Comparison of ENCODE assay signal across 6 worm cellular contexts in genomic region chrIII:10621208-10621607, ce11.
TF ChIP-seq lines count a peak whose summit lies in the region.

TSS of gene lron-10 (minus strand) at chrIII:10621369.
TSS of gene hpr-9 (plus strand) at chrIII:10621551.

TF ChIP-seq in whole organism, L1 larva, 84 proteins besides CTCF, POLR2A, EP300 and RAD21 (continued from another document and continues in another):
- TF ChIP-seq lin-35 (GFP tag; optimal IDR thresholded peaks at IDR 0.05; lab: Kevin White, UChicago), result peak; percentile 78 to 90
- TF ChIP-seq dpl-1 (GFP tag; optimal IDR thresholded peaks at IDR 0.05; lab: Kevin White, UChicago), result peak; percentile 76 to 85 (median 82)
- TF ChIP-seq ztf-11 (tag; optimal IDR thresholded peaks at IDR 0.05; lab: Kevin White, UChicago), result peak in 1 of 2 experiments; percentile 96
- peak; percentile 98 for TF ChIP-seq nhr-85 (tag; lab: Kevin White, UChicago)
- peak; percentile 97 for TF ChIP-seq irx-1 (tag; optimal IDR thresholded peaks at IDR 0.05; lab: Kevin White, UChicago)
- no peak for TF ChIP-seq fkh-10 (GFP tag; optimal IDR thresholded peaks at IDR 0.05; lab: Kevin White, UChicago)
- peak; percentile 81 for TF ChIP-seq fkh-8 (tag; optimal IDR thresholded peaks at IDR 0.05; lab: Kevin White, UChicago)
- TF ChIP-seq mef-2 (tag; optimal IDR thresholded peaks at IDR 0.05; lab: Kevin White, UChicago), result no peak
- TF ChIP-seq zip-4 (GFP tag; optimal IDR thresholded peaks at IDR 0.05; lab: Kevin White, UChicago), result peak; percentile 50
- TF ChIP-seq snpc-4 (tag; optimal IDR thresholded peaks at IDR 0.05; lab: Kevin White, UChicago), result peak; percentile 32
- TF ChIP-seq nhr-12 (tag; optimal IDR thresholded peaks at IDR 0.05; lab: Kevin White, UChicago), result no peak
- peak; percentile 93 for TF ChIP-seq pax-3 (tag; optimal IDR thresholded peaks at IDR 0.05; lab: Kevin White, UChicago)
- no peak for TF ChIP-seq zag-1 (tag; optimal IDR thresholded peaks at IDR 0.05; lab: Kevin White, UChicago)
- peak; percentile 77 for TF ChIP-seq lin-13 (GFP tag; optimal IDR thresholded peaks at IDR 0.05; lab: Kevin White, UChicago)
- peak; percentile 38 for TF ChIP-seq nhr-237 (tag; optimal IDR thresholded peaks at IDR 0.05; lab: Kevin White, UChicago)
- peak; percentile 70 for TF ChIP-seq elt-2 (tag; optimal IDR thresholded peaks at IDR 0.05; lab: Kevin White, UChicago)
- peak; percentile 49 for TF ChIP-seq aly-2 (tag; optimal IDR thresholded peaks at IDR 0.05; lab: Kevin White, UChicago)
- peak; percentile 56; the same call in 1 of the 2 replicates for TF ChIP-seq isw-1 (GFP tag; IDR thresholded peaks at IDR 0.05; lab: Robert Waterston, UW)
- peak in 1 of 2 experiments; percentile 77 for TF ChIP-seq mdl-1 (tag; optimal IDR thresholded peaks at IDR 0.05; lab: Kevin White, UChicago)
- TF ChIP-seq fkh-4 (tag; optimal IDR thresholded peaks at IDR 0.05; lab: Kevin White, UChicago; ENCODE audit: borderline replicate concordance), result peak; percentile 98
- no peak for TF ChIP-seq nhr-11 (tag; optimal IDR thresholded peaks at IDR 0.05; lab: Kevin White, UChicago)

TF ChIP-seq in whole organism, L2 larva, 48 proteins besides CTCF, POLR2A, EP300 and RAD21 (continued from another document):
- TF ChIP-seq ceh-82 (tag; optimal IDR thresholded peaks at IDR 0.05; lab: Kevin White, UChicago), result no peak
- no peak for TF ChIP-seq lin-39 (tag; optimal IDR thresholded peaks at IDR 0.05; lab: Kevin White, UChicago)
- TF ChIP-seq ztf-1 (GFP tag; conservative IDR thresholded peaks at IDR 0.05; lab: Robert Waterston, UW), result no peak
- peak; percentile 70 for TF ChIP-seq fos-1 (tag; optimal IDR thresholded peaks at IDR 0.05; lab: Kevin White, UChicago)
- peak; percentile 31 for TF ChIP-seq nhr-129 (tag; optimal IDR thresholded peaks at IDR 0.05; lab: Kevin White, UChicago)
- TF ChIP-seq ama-1 (optimal IDR thresholded peaks at IDR 0.05; lab: Kevin White, UChicago), result no peak
- TF ChIP-seq unc-55 (GFP tag; optimal IDR thresholded peaks at IDR 0.05; lab: Kevin White, UChicago), result peak; percentile 69
- TF ChIP-seq nhr-12 (tag; optimal IDR thresholded peaks at IDR 0.05; lab: Kevin White, UChicago), result no peak
- peak; percentile 81 for TF ChIP-seq sma-9 (GFP tag; optimal IDR thresholded peaks at IDR 0.05; lab: Kevin White, UChicago)
- no peak for TF ChIP-seq sma-9 (tag; optimal IDR thresholded peaks at IDR 0.05; lab: Kevin White, UChicago)
- TF ChIP-seq snpc-4 (tag; optimal IDR thresholded peaks at IDR 0.05; lab: Kevin White, UChicago), result peak; percentile 50
- TF ChIP-seq lsy-2 (tag; optimal IDR thresholded peaks at IDR 0.05; lab: Kevin White, UChicago), result peak; percentile 54 to 85
- no peak for TF ChIP-seq ZK546.5 (tag; optimal IDR thresholded peaks at IDR 0.05; lab: Kevin White, UChicago)
- no peak for TF ChIP-seq ceh-16 (tag; optimal IDR thresholded peaks at IDR 0.05; lab: Kevin White, UChicago)

TF ChIP-seq in whole organism, L3 larva, 47 proteins besides CTCF, POLR2A, EP300 and RAD21 (continued from another document):
- TF ChIP-seq nfya-1 (tag; optimal IDR thresholded peaks at IDR 0.05; lab: Kevin White, UChicago; ENCODE audit: insufficient read depth) (peak; percentile 78), ceh-9 (tag; optimal IDR thresholded peaks at IDR 0.05; lab: Kevin White, UChicago) (no peak), fkh-2 (tag; optimal IDR thresholded peaks at IDR 0.05; lab: Kevin White, UChicago) (no peak), elt-2 (tag; optimal IDR thresholded peaks at IDR 0.05; lab: Kevin White, UChicago) (peak; percentile 25), fos-1 (tag; optimal IDR thresholded peaks at IDR 0.05; lab: Kevin White, UChicago) (no peak), ztf-11 (tag; optimal IDR thresholded peaks at IDR 0.05; lab: Kevin White, UChicago) (no peak), nhr-25 (tag; optimal IDR thresholded peaks at IDR 0.05; lab: Kevin White, UChicago) (peak; percentile 24), sea-2 (GFP tag; optimal IDR thresholded peaks at IDR 0.05; lab: Kevin White, UChicago) (no peak), fkh-10 (GFP tag; optimal IDR thresholded peaks at IDR 0.05; lab: Kevin White, UChicago) (no peak), skn-1 (tag; optimal IDR thresholded peaks at IDR 0.05; lab: Kevin White, UChicago) (peak; percentile 4), lin-39 (tag; optimal IDR thresholded peaks at IDR 0.05; lab: Kevin White, UChicago) (peak; percentile 39)

TF ChIP-seq in whole organism, L4 larva, 104 proteins besides CTCF, POLR2A, EP300 and RAD21 (continued from another document and continues in another):
- TF ChIP-seq duxl-1 (tag; optimal IDR thresholded peaks at IDR 0.05; lab: Kevin White, UChicago; ENCODE audit: poor library complexity), result peak; percentile 86
- TF ChIP-seq hif-1 (tag; optimal IDR thresholded peaks at IDR 0.05; lab: Kevin White, UChicago), result peak in 1 of 2 experiments; percentile 94
- 0 out of 2 replicates have a peak, but pooled peaks have one; percentile 32 for TF ChIP-seq dmd-8 (GFP tag; IDR thresholded peaks at IDR 0.05; lab: Robert Waterston, UW)
- peak; percentile 62; the same call in 1 of the 2 replicates for TF ChIP-seq lin-29 (GFP tag; IDR thresholded peaks at IDR 0.05; lab: Robert Waterston, UW)
- TF ChIP-seq hlh-30 (tag; optimal IDR thresholded peaks at IDR 0.05; lab: Kevin White, UChicago; ENCODE audit: insufficient read depth), result peak; percentile 92
- peak; percentile 68 for TF ChIP-seq nhr-28 (tag; optimal IDR thresholded peaks at IDR 0.05; lab: Kevin White, UChicago)
- no peak for TF ChIP-seq nhr-42 (GFP tag; IDR thresholded peaks at IDR 0.05; lab: Robert Waterston, UW)
- TF ChIP-seq lin-13 (GFP tag; optimal IDR thresholded peaks at IDR 0.05; lab: Kevin White, UChicago), result no peak
- TF ChIP-seq mxl-2 (GFP tag; conservative IDR thresholded peaks at IDR 0.05; lab: Robert Waterston, UW), result no peak
- peak; percentile 78 for TF ChIP-seq dve-1 (tag; optimal IDR thresholded peaks at IDR 0.05; lab: Kevin White, UChicago; ENCODE audit: insufficient read depth)
- no peak for TF ChIP-seq ceh-28 (tag; optimal IDR thresholded peaks at IDR 0.05; lab: Kevin White, UChicago)
- peak; percentile 64; the same call in 1 of the 2 replicates for TF ChIP-seq mdt-29 (GFP tag; IDR thresholded peaks at IDR 0.05; lab: Robert Waterston, UW)
- TF ChIP-seq nhr-111 (GFP tag; optimal IDR thresholded peaks at IDR 0.05; lab: Kevin White, UChicago), result peak; percentile 2
- TF ChIP-seq D1046.2 (GFP tag; IDR thresholded peaks at IDR 0.05; lab: Robert Waterston, UW), result peak; percentile 19; the same call in 1 of the 2 replicates
- no peak for TF ChIP-seq lin-15B (tag; optimal IDR thresholded peaks at IDR 0.05; lab: Kevin White, UChicago)
- peak; percentile 91 for TF ChIP-seq dmd-9 (GFP tag; IDR thresholded peaks at IDR 0.05; lab: Robert Waterston, UW)
- no peak for TF ChIP-seq Y48G9A.11 (GFP tag; IDR thresholded peaks at IDR 0.05; lab: Robert Waterston, UW)
- no peak for TF ChIP-seq snpc-4 (tag; optimal IDR thresholded peaks at IDR 0.05; lab: Kevin White, UChicago)
- no peak for TF ChIP-seq zfp-2 (tag; optimal IDR thresholded peaks at IDR 0.05; lab: Kevin White, UChicago)
- no peak for TF ChIP-seq fkh-10 (GFP tag; optimal IDR thresholded peaks at IDR 0.05; lab: Kevin White, UChicago)
- TF ChIP-seq ces-1 (GFP tag; optimal IDR thresholded peaks at IDR 0.05; lab: Kevin White, UChicago), result no peak
- TF ChIP-seq spr-3 (GFP tag; optimal IDR thresholded peaks at IDR 0.05; lab: Kevin White, UChicago), result no peak
- TF ChIP-seq Y105C5A.15 (GFP tag; IDR thresholded peaks at IDR 0.05; lab: Robert Waterston, UW), result no peak
- peak in 1 of 2 experiments; percentile 90 for TF ChIP-seq lsy-2 (tag; optimal IDR thresholded peaks at IDR 0.05; lab: Kevin White, UChicago)
- TF ChIP-seq dpl-1 (GFP tag; optimal IDR thresholded peaks at IDR 0.05; lab: Kevin White, UChicago), result peak; percentile 77
- no peak for TF ChIP-seq daf-19 (GFP tag; conservative IDR thresholded peaks at IDR 0.05; lab: Robert Waterston, UW)
- no peak for TF ChIP-seq F26F4.8 (GFP tag; conservative IDR thresholded peaks at IDR 0.05; lab: Robert Waterston, UW)
- TF ChIP-seq daf-8 (GFP tag; IDR thresholded peaks at IDR 0.05; lab: Robert Waterston, UW), result no peak
- 0 out of 2 replicates have a peak, but pooled peaks have one; percentile 30 for TF ChIP-seq php-3 (GFP tag; IDR thresholded peaks at IDR 0.05; lab: Robert Waterston, UW)

TF ChIP-seq in whole organism, late embryonic, 69 proteins besides CTCF, POLR2A, EP300 and RAD21 (continued from another document):
- TF ChIP-seq hlh-15 (tag; optimal IDR thresholded peaks at IDR 0.05; lab: Kevin White, UChicago) (no peak), ets-4 (tag; optimal IDR thresholded peaks at IDR 0.05; lab: Kevin White, UChicago) (peak; percentile 82), sox-2 (GFP tag; IDR thresholded peaks at IDR 0.05; lab: Robert Waterston, UW) (no peak), nfya-1 (tag; optimal IDR thresholded peaks at IDR 0.05; lab: Kevin White, UChicago) (no peak), tbx-7 (tag; optimal IDR thresholded peaks at IDR 0.05; lab: Kevin White, UChicago) (peak; percentile 79), ceh-14 (tag; optimal IDR thresholded peaks at IDR 0.05; lab: Kevin White, UChicago) (peak; percentile 12), K09A11.1 (tag; optimal IDR thresholded peaks at IDR 0.05; lab: Kevin White, UChicago; ENCODE audit: insufficient read depth) (no peak), T23F11.4 (GFP tag; optimal IDR thresholded peaks at IDR 0.05; lab: Kevin White, UChicago) (no peak), mec-3 (tag; optimal IDR thresholded peaks at IDR 0.05; lab: Kevin White, UChicago; ENCODE audit: borderline replicate concordance) (peak; percentile 60), ceh-48 (tag; optimal IDR thresholded peaks at IDR 0.05; lab: Kevin White, UChicago) (no peak), ceh-2 (tag; optimal IDR thresholded peaks at IDR 0.05; lab: Kevin White, UChicago) (peak; percentile 80), elt-2 (tag; optimal IDR thresholded peaks at IDR 0.05; lab: Kevin White, UChicago) (peak; percentile 23), nhr-11 (tag; optimal IDR thresholded peaks at IDR 0.05; lab: Kevin White, UChicago) (no peak), Y22D7AL.16 (tag; optimal IDR thresholded peaks at IDR 0.05; lab: Kevin White, UChicago) (no peak), rnt-1 (tag; optimal IDR thresholded peaks at IDR 0.05; lab: Kevin White, UChicago) (peak; percentile 3), ref-2 (tag; optimal IDR thresholded peaks at IDR 0.05; lab: Kevin White, UChicago) (peak; percentile 6), K02D7.2 (tag; optimal IDR thresholded peaks at IDR 0.05; lab: Kevin White, UChicago) (no peak), che-1 (tag; optimal IDR thresholded peaks at IDR 0.05; lab: Kevin White, UChicago) (no peak), fax-1 (tag; optimal IDR thresholded peaks at IDR 0.05; lab: Kevin White, UChicago) (peak; percentile 33), ceh-30 (tag; optimal IDR thresholded peaks at IDR 0.05; lab: Kevin White, UChicago) (no peak), ceh-34 (tag; optimal IDR thresholded peaks at IDR 0.05; lab: Kevin White, UChicago) (peak; percentile 42), pax-1 (tag; optimal IDR thresholded peaks at IDR 0.05; lab: Kevin White, UChicago) (no peak), fkh-6 (tag; optimal IDR thresholded peaks at IDR 0.05; lab: Kevin White, UChicago) (peak; percentile 50), hlh-6 (tag; optimal IDR thresholded peaks at IDR 0.05; lab: Kevin White, UChicago) (no peak), C08G9.2 (tag; optimal IDR thresholded peaks at IDR 0.05; lab: Kevin White, UChicago) (peak; percentile 87), ceh-22 (tag; optimal IDR thresholded peaks at IDR 0.05; lab: Kevin White, UChicago) (no peak), ahr-1 (tag; optimal IDR thresholded peaks at IDR 0.05; lab: Kevin White, UChicago) (no peak), odd-2 (tag; optimal IDR thresholded peaks at IDR 0.05; lab: Kevin White, UChicago) (no peak)
TF ChIP-seq in whole organism, late embryonic: peak in this region for 19.

TF ChIP-seq in whole organism, young adult, 124 proteins besides CTCF, POLR2A, EP300 and RAD21 (continued from another document and continues in another):
- TF ChIP-seq bed-2 (GFP tag; IDR thresholded peaks at IDR 0.05; lab: Robert Waterston, UW) (peak; percentile 82; the same call in 1 of the 2 replicates), lin-35 (GFP tag; optimal IDR thresholded peaks at IDR 0.05; lab: Kevin White, UChicago) (peak in 1 of 3 experiments; percentile 73), F39B2.1 (GFP tag; IDR thresholded peaks at IDR 0.05; lab: Robert Waterston, UW) (no peak), madf-10 (tag; optimal IDR thresholded peaks at IDR 0.05; lab: Kevin White, UChicago) (peak; percentile 73), aptf-2 (GFP tag; conservative IDR thresholded peaks at IDR 0.05; lab: Robert Waterston, UW) (peak; percentile 67; the same call in 1 of the 2 replicates), ceh-40 (GFP tag; IDR thresholded peaks at IDR 0.05; lab: Robert Waterston, UW) (no peak), ccch-3 (GFP tag; optimal IDR thresholded peaks at IDR 0.05; lab: Kevin White, UChicago) (peak; percentile 6), F37B4.10 (GFP tag; IDR thresholded peaks at IDR 0.05; lab: Robert Waterston, UW) (no peak), F52B5.7 (tag; optimal IDR thresholded peaks at IDR 0.05; lab: Kevin White, UChicago) (no peak), somi-1 (GFP tag; optimal IDR thresholded peaks at IDR 0.05; lab: Kevin White, UChicago) (peak; percentile 56), K12H6.12 (tag; optimal IDR thresholded peaks at IDR 0.05; lab: Kevin White, UChicago) (peak; percentile 71), F23B12.7 (tag; optimal IDR thresholded peaks at IDR 0.05; lab: Kevin White, UChicago; ENCODE audit: insufficient read depth) (no peak), ztf-25 (GFP tag; IDR thresholded peaks at IDR 0.05; lab: Robert Waterston, UW) (no peak), attf-3 (GFP tag; conservative IDR thresholded peaks at IDR 0.05; lab: Robert Waterston, UW) (no peak), die-1 (tag; optimal IDR thresholded peaks at IDR 0.05; lab: Kevin White, UChicago) (peak; percentile 1), ZK185.1 (tag; optimal IDR thresholded peaks at IDR 0.05; lab: Kevin White, UChicago; ENCODE audit: poor library complexity, severe bottlenecking) (peak; percentile 95), ztf-3 (GFP tag; optimal IDR thresholded peaks at IDR 0.05; lab: Kevin White, UChicago) (no peak), nfya-1 (tag; optimal IDR thresholded peaks at IDR 0.05; lab: Kevin White, UChicago; ENCODE audit: borderline replicate concordance, insufficient read depth) (no peak), ztf-22 (GFP tag; optimal IDR thresholded peaks at IDR 0.05; lab: Kevin White, UChicago) (peak; percentile 42), efl-1 (GFP tag; optimal IDR thresholded peaks at IDR 0.05; lab: Kevin White, UChicago) (no peak), snpc-1.3 (tag; optimal IDR thresholded peaks at IDR 0.05; lab: Kevin White, UChicago; ENCODE audit: insufficient read depth) (peak; percentile 44), atf-7 (tag; optimal IDR thresholded peaks at IDR 0.05; lab: Kevin White, UChicago) (peak; percentile 3), zim-3 (tag; optimal IDR thresholded peaks at IDR 0.05; lab: Kevin White, UChicago) (peak; percentile 53), Y53G8AR.9 (GFP tag; conservative IDR thresholded peaks at IDR 0.05; lab: Robert Waterston, UW) (peak; percentile 73; the same call in 1 of the 2 replicates), ztf-26 (tag; optimal IDR thresholded peaks at IDR 0.05; lab: Kevin White, UChicago) (peak; percentile 74), sptf-2 (GFP tag; optimal IDR thresholded peaks at IDR 0.05; lab: Kevin White, UChicago) (no peak), hmg-1.2 (GFP tag; IDR thresholded peaks at IDR 0.05; lab: Robert Waterston, UW) (0 out of 2 replicates have a peak, but pooled peaks have one; percentile 30), ama-1 (optimal IDR thresholded peaks at IDR 0.05; lab: Kevin White, UChicago) (no peak), ama-1 (GFP tag; optimal IDR thresholded peaks at IDR 0.05; lab: Kevin White, UChicago) (no peak), ztf-18 (tag; optimal IDR thresholded peaks at IDR 0.05; lab: Kevin White, UChicago) (peak; percentile 28), lag-1 (GFP tag; IDR thresholded peaks at IDR 0.05; lab: Robert Waterston, UW) (no peak), B0336.3 (GFP tag; IDR thresholded peaks at IDR 0.05; lab: Robert Waterston, UW) (peak; percentile 72), B0261.1 (tag; optimal IDR thresholded peaks at IDR 0.05; lab: Kevin White, UChicago) (peak; percentile 12), Y56A3A.18 (GFP tag; IDR thresholded peaks at IDR 0.05; lab: Robert Waterston, UW) (no peak), F57A8.1 (GFP tag; optimal IDR thresholded peaks at IDR 0.05; lab: Kevin White, UChicago) (no peak), hlh-12 (tag; optimal IDR thresholded peaks at IDR 0.05; lab: Kevin White, UChicago) (no peak), mel-28 (tag; optimal IDR thresholded peaks at IDR 0.05; lab: Kevin White, UChicago; ENCODE audit: borderline replicate concordance) (peak; percentile 69), lin-54 (GFP tag; optimal IDR thresholded peaks at IDR 0.05; lab: Kevin White, UChicago) (peak; percentile 73), dpff-1 (tag; optimal IDR thresholded peaks at IDR 0.05; lab: Kevin White, UChicago) (no peak)
